Fruit fly (Drosophila melanogaster): Measurements from ENCODE around the gene CG9123.

The CG9123 gene

DNA sequence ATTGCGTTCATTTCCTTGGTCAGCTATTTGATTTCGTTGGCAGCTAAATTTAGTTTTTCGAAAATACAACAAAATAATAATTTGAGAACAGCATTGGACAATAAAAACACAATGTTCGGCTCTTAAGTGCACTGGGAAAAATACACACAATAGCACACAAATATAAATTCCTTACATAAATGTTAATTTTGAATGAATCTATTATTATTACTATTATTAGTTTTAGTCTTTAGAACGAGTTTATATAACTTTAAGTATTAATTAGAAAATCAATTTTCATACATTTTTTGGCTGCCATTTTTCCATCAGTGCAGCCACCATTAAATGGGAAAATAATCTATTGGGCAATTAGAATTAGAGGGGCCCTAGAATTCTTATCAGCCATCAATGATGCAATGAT lies 32.0 kb downstream of the CG9123 start (continued):
- TF ChIP-seq Atf6 (GFP tag; IDR thresholded peaks at IDR 0.05) (no peak), disco-r (GFP tag; optimal IDR thresholded peaks at IDR 0.05) (no peak), ranshi (GFP tag; IDR thresholded peaks at IDR 0.05) (no peak), CG11504 (tag; optimal IDR thresholded peaks at IDR 0.05) (peak; percentile 52), her (GFP tag; optimal IDR thresholded peaks at IDR 0.05) (no peak), CG9215 (GFP tag; IDR thresholded peaks at IDR 0.05) (no peak), CG4424 (GFP tag; optimal IDR thresholded peaks at IDR 0.05) (no peak), Sox102F (GFP tag; optimal IDR thresholded peaks at IDR 0.05) (peak; percentile 54), CG10462 (GFP tag; optimal IDR thresholded peaks at IDR 0.05) (no peak), CG8388 (GFP tag; optimal IDR thresholded peaks at IDR 0.05) (peak; percentile 3), sisA (GFP tag; IDR thresholded peaks at IDR 0.05) (no peak), ci (GFP tag; IDR thresholded peaks at IDR 0.05) (no peak), Hand (GFP tag; optimal IDR thresholded peaks at IDR 0.05) (no peak), sug (tag; optimal IDR thresholded peaks at IDR 0.05) (no peak), CG42726 (GFP tag; IDR thresholded peaks at IDR 0.05; ENCODE audit: partially characterized antibody) (no peak), cg (GFP tag; optimal IDR thresholded peaks at IDR 0.05) (no peak), hkb (optimal IDR thresholded peaks at IDR 0.05) (no peak), hkb (GFP tag; IDR thresholded peaks at IDR 0.05) (peak; percentile 30; the same call in 1 of the 2 replicates), D19B (GFP tag; optimal IDR thresholded peaks at IDR 0.05) (no peak), pho (GFP tag; optimal IDR thresholded peaks at IDR 0.05) (no peak), HLH4C (GFP tag; IDR thresholded peaks at IDR 0.05; ENCODE audit: partially characterized antibody) (no peak), CG15601 (tag; optimal IDR thresholded peaks at IDR 0.05) (no peak), yki (optimal IDR thresholded peaks at IDR 0.05) (no peak), nmo (GFP tag; optimal IDR thresholded peaks at IDR 0.05) (peak; percentile 2), E2f2 (GFP tag; IDR thresholded peaks at IDR 0.05) (no peak), psq (GFP tag; optimal IDR thresholded peaks at IDR 0.05) (no peak), CG16813 (GFP tag; IDR thresholded peaks at IDR 0.05; ENCODE audit: partially characterized antibody) (no peak), CG12155 (GFP tag; optimal IDR thresholded peaks at IDR 0.05) (no peak), Usf (GFP tag; optimal IDR thresholded peaks at IDR 0.05) (no peak), phol (tag; optimal IDR thresholded peaks at IDR 0.05) (peak; percentile 6), CG9876 (GFP tag; optimal IDR thresholded peaks at IDR 0.05) (no peak), gfzf (GFP tag; optimal IDR thresholded peaks at IDR 0.05) (no peak), wek (GFP tag; optimal IDR thresholded peaks at IDR 0.05) (no peak), Dfd (GFP tag; optimal IDR thresholded peaks at IDR 0.05) (no peak), sim (GFP tag; IDR thresholded peaks at IDR 0.05) (no peak), nau (GFP tag; optimal IDR thresholded peaks at IDR 0.05) (no peak), CG33557 (GFP tag; optimal IDR thresholded peaks at IDR 0.05) (no peak), CG17385 (GFP tag; optimal IDR thresholded peaks at IDR 0.05) (peak; percentile 11), tup (GFP tag; optimal IDR thresholded peaks at IDR 0.05) (no peak), seq (GFP tag; IDR thresholded peaks at IDR 0.05) (no peak), CG4404 (GFP tag; IDR thresholded peaks at IDR 0.05) (no peak), CG2678 (tag; optimal IDR thresholded peaks at IDR 0.05) (peak; percentile 53), cato (GFP tag; optimal IDR thresholded peaks at IDR 0.05; ENCODE audit: borderline replicate concordance) (no peak), sob (GFP tag; IDR thresholded peaks at IDR 0.05) (no peak), Scr (GFP tag; IDR thresholded peaks at IDR 0.05; ENCODE audit: partially characterized antibody) (no peak), nom (GFP tag; optimal IDR thresholded peaks at IDR 0.05) (no peak)

Measured in whole organism, embryonic.